Worm (Caenorhabditis elegans): ENCODE data around the gene moc-3.

The moc-3 gene

DNA sequence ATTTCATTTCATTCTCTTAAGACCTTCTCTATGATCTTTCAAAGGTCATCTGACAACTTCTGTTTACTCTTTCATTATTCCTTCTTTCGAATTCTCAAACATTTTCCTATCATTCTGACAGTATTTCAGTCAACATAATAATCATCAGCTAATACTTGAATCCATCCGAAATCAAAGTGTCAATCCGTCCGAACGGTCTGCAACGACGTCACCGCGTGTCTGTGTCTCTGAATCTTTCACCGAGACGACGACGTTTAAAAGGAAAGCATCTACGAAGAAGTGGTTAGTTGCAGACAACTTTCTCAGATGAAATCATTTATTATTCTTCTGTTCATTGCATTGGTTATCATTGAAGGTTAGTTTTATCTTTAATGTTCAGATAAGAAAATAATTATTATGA lies 28.1 kb upstream of the moc-3 start, which contains the start of gene Y42H9AR.5:
Gene Y42H9AR.5, plus strand, starts transcription at position 301 of the 400 bp plus-strand sequence.
- peak; percentile 42 for TF ChIP-seq fos-1 (tag; optimal IDR thresholded peaks at IDR 0.05)
- no peak for TF ChIP-seq lsy-2 (tag; optimal IDR thresholded peaks at IDR 0.05)

DNA sequence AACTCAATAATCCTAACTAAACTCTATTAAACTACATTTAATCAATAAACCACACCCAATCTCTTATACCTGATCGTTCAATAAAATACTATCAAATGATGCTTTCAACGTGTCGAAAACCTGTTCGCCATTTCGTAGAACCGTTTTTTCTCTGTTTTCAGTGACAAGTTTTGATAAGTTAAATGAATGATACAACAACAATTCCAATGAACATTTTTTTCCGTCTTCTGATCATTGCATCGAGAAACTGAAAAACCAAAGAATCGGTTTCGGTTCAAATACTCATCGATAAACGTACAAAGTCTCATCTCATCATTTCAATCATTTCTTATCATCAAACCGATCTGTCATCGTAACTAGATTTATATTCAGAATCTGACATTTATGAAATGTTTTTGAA lies 27.2 kb upstream of the moc-3 start:
- TF ChIP-seq ztf-11 (tag; optimal IDR thresholded peaks at IDR 0.05), result no peak
- peak; percentile 66 for TF ChIP-seq sma-9 (GFP tag; optimal IDR thresholded peaks at IDR 0.05)
- no peak for TF ChIP-seq sma-9 (tag; optimal IDR thresholded peaks at IDR 0.05)
- no peak for TF ChIP-seq unc-55 (GFP tag; optimal IDR thresholded peaks at IDR 0.05)
- TF ChIP-seq sma-3 (GFP tag; optimal IDR thresholded peaks at IDR 0.05), result peak; percentile 14
- no peak for TF ChIP-seq mdl-1 (tag; optimal IDR thresholded peaks at IDR 0.05)
- peak; percentile 37 for TF ChIP-seq nhr-25 (tag; optimal IDR thresholded peaks at IDR 0.05)
- peak; percentile 3 for TF ChIP-seq crh-2 (tag; optimal IDR thresholded peaks at IDR 0.05)
- peak; percentile 45 for TF ChIP-seq nhr-21 (tag; optimal IDR thresholded peaks at IDR 0.05)

DNA sequence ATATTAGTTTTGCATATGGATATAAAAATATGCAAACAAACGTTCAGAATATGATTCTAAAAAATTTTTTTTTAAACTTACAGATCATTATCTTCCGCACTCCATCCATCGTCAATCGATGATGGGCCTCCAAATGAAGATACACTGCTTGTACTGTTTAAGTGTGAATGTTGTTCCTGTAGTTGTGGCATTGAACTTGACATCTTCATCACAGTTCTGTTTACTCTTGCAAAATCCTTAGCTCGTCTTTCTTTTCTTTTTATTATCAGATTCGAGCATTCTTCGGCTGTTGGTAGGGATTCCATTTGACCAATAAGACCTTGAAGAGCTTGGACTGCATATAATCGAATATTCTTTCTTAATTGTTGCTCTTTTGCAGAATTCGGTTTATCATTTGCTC lies 25.3 kb upstream of the moc-3 start:
- TF ChIP-seq ceh-82 (tag; optimal IDR thresholded peaks at IDR 0.05) (no peak), nhr-77 (tag; optimal IDR thresholded peaks at IDR 0.05) (no peak), nhr-23 (tag; optimal IDR thresholded peaks at IDR 0.05) (no peak), F13H6.1 (tag; optimal IDR thresholded peaks at IDR 0.05) (no peak), lin-11 (tag; optimal IDR thresholded peaks at IDR 0.05) (no peak), mdl-1 (tag; optimal IDR thresholded peaks at IDR 0.05) (no peak)

DNA sequence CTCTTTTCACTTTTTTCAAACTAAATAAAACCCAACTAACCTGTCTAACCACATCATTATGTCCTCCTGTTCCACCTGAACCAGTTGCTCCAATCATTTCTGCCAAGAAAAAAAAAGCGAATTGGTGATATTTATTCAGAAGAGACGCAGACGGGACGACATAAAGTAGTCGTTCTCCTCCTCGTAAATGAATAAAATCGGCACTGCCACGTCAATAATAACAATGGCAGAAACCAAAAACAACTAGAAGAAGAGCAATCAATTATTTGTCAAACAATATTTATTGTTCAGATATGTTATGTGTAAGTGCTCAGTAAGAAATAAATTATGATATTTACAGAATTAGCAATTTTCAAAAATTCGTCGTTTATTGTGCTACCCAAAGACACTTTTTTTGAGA lies 22.9 kb upstream of the moc-3 start, which contains the start of gene rabs-5:
Gene rabs-5, minus strand, starts transcription at position 101 of the 400 bp plus-strand sequence.
- TF ChIP-seq peb-1 (tag; optimal IDR thresholded peaks at IDR 0.05), result no peak
- TF ChIP-seq zag-1 (tag; optimal IDR thresholded peaks at IDR 0.05), result no peak
- no peak for TF ChIP-seq lin-39 (tag; optimal IDR thresholded peaks at IDR 0.05)
- TF ChIP-seq ama-1 (optimal IDR thresholded peaks at IDR 0.05), result peak; percentile 4
- TF ChIP-seq sem-4 (tag; optimal IDR thresholded peaks at IDR 0.05), result peak; percentile 57
- TF ChIP-seq nhr-25 (tag; optimal IDR thresholded peaks at IDR 0.05), result no peak
- no peak for TF ChIP-seq mdl-1 (tag; optimal IDR thresholded peaks at IDR 0.05)

DNA sequence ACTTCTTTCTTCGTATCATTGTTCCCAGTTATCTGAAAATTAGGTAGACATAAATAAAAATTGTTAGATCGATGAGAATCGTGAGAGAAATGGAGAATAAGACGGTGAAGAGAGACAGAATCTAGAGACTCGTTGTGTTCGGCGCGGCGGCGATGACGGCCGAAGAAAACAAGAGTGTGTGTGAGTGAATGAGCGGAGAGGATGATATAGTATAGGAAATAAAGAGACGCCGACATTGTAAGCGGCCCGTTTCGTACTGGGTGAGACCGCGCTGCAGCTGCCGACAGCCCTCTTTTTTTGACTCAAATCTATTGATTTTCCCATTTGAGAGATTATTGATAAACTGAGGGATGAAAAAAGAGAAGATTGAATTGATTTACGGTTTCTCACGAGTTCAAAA lies 18.2 kb upstream of the moc-3 start, which contains the start of gene Y42H9AR.4:
Gene Y42H9AR.4, minus strand, starts transcription at position 32 of the 400 bp plus-strand sequence.
- TF ChIP-seq nhr-11 (tag; optimal IDR thresholded peaks at IDR 0.05) (no peak), alr-1 (tag; optimal IDR thresholded peaks at IDR 0.05) (no peak), peb-1 (tag; optimal IDR thresholded peaks at IDR 0.05) (no peak), zag-1 (tag; optimal IDR thresholded peaks at IDR 0.05) (no peak), lin-39 (tag; optimal IDR thresholded peaks at IDR 0.05) (no peak), nhr-21 (tag; optimal IDR thresholded peaks at IDR 0.05) (no peak), sem-4 (tag; optimal IDR thresholded peaks at IDR 0.05) (peak; percentile 16), nhr-10 (tag; optimal IDR thresholded peaks at IDR 0.05) (no peak), F13H6.1 (tag; optimal IDR thresholded peaks at IDR 0.05) (peak; percentile 45), lin-13 (GFP tag; optimal IDR thresholded peaks at IDR 0.05) (no peak), dmd-4 (tag; optimal IDR thresholded peaks at IDR 0.05) (no peak), ztf-1 (GFP tag; conservative IDR thresholded peaks at IDR 0.05) (no peak), nhr-23 (tag; optimal IDR thresholded peaks at IDR 0.05) (no peak), unc-62 (GFP tag; optimal IDR thresholded peaks at IDR 0.05) (no peak), unc-55 (GFP tag; optimal IDR thresholded peaks at IDR 0.05) (peak; percentile 44), aly-2 (tag; optimal IDR thresholded peaks at IDR 0.05) (no peak), nhr-12 (tag; optimal IDR thresholded peaks at IDR 0.05) (no peak), nhr-129 (tag; optimal IDR thresholded peaks at IDR 0.05) (peak; percentile 37), nhr-25 (tag; optimal IDR thresholded peaks at IDR 0.05) (no peak), crh-2 (tag; optimal IDR thresholded peaks at IDR 0.05) (no peak), elt-3 (tag; optimal IDR thresholded peaks at IDR 0.05) (no peak), ceh-82 (tag; optimal IDR thresholded peaks at IDR 0.05) (no peak), lsy-2 (tag; optimal IDR thresholded peaks at IDR 0.05) (peak in 1 of 2 experiments; percentile 10), sma-3 (GFP tag; optimal IDR thresholded peaks at IDR 0.05) (no peak), egl-27 (tag; optimal IDR thresholded peaks at IDR 0.05) (no peak), fos-1 (tag; optimal IDR thresholded peaks at IDR 0.05) (peak; percentile 49), blmp-1 (tag; optimal IDR thresholded peaks at IDR 0.05; ENCODE audit: insufficient read depth) (no peak), Y55F3AM.14 (GFP tag; optimal IDR thresholded peaks at IDR 0.05) (no peak), ztf-11 (tag; optimal IDR thresholded peaks at IDR 0.05) (no peak), lin-11 (tag; optimal IDR thresholded peaks at IDR 0.05) (no peak), nhr-6 (tag; optimal IDR thresholded peaks at IDR 0.05) (no peak), R02D3.7 (tag; optimal IDR thresholded peaks at IDR 0.05) (no peak), sma-9 (GFP tag; optimal IDR thresholded peaks at IDR 0.05) (peak; percentile 47), sma-9 (tag; optimal IDR thresholded peaks at IDR 0.05) (no peak), ZK546.5 (tag; optimal IDR thresholded peaks at IDR 0.05) (no peak), C34F6.9 (tag; optimal IDR thresholded peaks at IDR 0.05) (peak; percentile 39), nhr-237 (tag; optimal IDR thresholded peaks at IDR 0.05) (no peak), mab-5 (tag; optimal IDR thresholded peaks at IDR 0.05) (no peak), ztf-4 (tag; optimal IDR thresholded peaks at IDR 0.05) (peak; percentile 27), skn-1 (tag; optimal IDR thresholded peaks at IDR 0.05) (no peak), gmeb-1 (tag; optimal IDR thresholded peaks at IDR 0.05) (no peak), nhr-77 (tag; optimal IDR thresholded peaks at IDR 0.05) (no peak)
